Worm (Caenorhabditis elegans) whole organism, young adult: ENCODE data around the gene fbxa-206.

Experiments
- B0019.2 ChIP-seq: fragments of 200-800 bp; sonication (Bioruptor generic); conservative IDR thresholded peaks from 2 replicates; pipeline ENCODE4 v1.3.6; 2022; ENCODE audit warnings: missing genetic modification reagents, missing genetic modification characterization, missing compliant biosample characterization
- B0035.1 ChIP-seq: sonication (generic microtip); optimal IDR thresholded peaks from 2 replicates; lab custom pipeline; 2016; ENCODE audit warnings: missing genetic modification characterization, mild to moderate bottlenecking, missing compliant biosample characterization, missing genotype, missing genetic modification reagents
- B0261.1 ChIP-seq: sonication (generic microtip); optimal IDR thresholded peaks from 2 replicates; lab custom pipeline; 2016; ENCODE audit warnings: mild to moderate bottlenecking, missing genetic modification characterization, moderate library complexity, missing compliant biosample characterization
- F52B5.7 ChIP-seq: sonication (generic microtip); optimal IDR thresholded peaks from 2 replicates; lab custom pipeline; 2016; ENCODE audit warnings: mild to moderate bottlenecking, missing genetic modification characterization, missing compliant biosample characterization
- F57A8.1 ChIP-seq: fragments of 200-800 bp; sonication (Bioruptor generic); optimal IDR thresholded peaks from 2 replicates; lab custom pipeline; 2018; ENCODE audit warnings: mild to moderate bottlenecking, missing genetic modification characterization, moderate library complexity, missing compliant biosample characterization
- F57C9.4 ChIP-seq: sonication (generic microtip); optimal IDR thresholded peaks from 2 replicates; lab custom pipeline; 2017; ENCODE audit warnings: mild to moderate bottlenecking, missing genetic modification characterization, missing compliant biosample characterization
- T26A5.8 ChIP-seq: sonication (generic microtip); optimal IDR thresholded peaks from 2 replicates; lab custom pipeline; 2016; ENCODE audit warnings: missing genetic modification characterization, missing compliant biosample characterization
- Y56A3A.18 ChIP-seq: fragments of 200-800 bp; sonication (Bioruptor generic); IDR thresholded peaks from 2 replicates; pipeline ENCODE4 v1.3.6; 2022; ENCODE audit warnings: missing genetic modification reagents, missing genetic modification characterization, missing compliant biosample characterization
- Y79H2A.3 ChIP-seq: fragments of 200-800 bp; sonication (Bioruptor generic); conservative IDR thresholded peaks from 2 replicates; pipeline ENCODE4 v1.3.6; 2022; ENCODE audit warnings: missing genetic modification reagents, missing genetic modification characterization, missing compliant biosample characterization
- akir-1 ChIP-seq: fragments of 200-800 bp; sonication (Bioruptor generic); optimal IDR thresholded peaks from 2 replicates; lab custom pipeline; 2018; ENCODE audit warnings: mild to moderate bottlenecking, missing genetic modification characterization, moderate library complexity, missing compliant biosample characterization
- aptf-3 ChIP-seq: fragments of 200-800 bp; sonication (Bioruptor generic); IDR thresholded peaks from 2 replicates; pipeline ENCODE4 v1.3.6; 2022; ENCODE audit warnings: missing genetic modification characterization, missing compliant biosample characterization
- atf-7 ChIP-seq: sonication (generic microtip); optimal IDR thresholded peaks from 2 replicates; lab custom pipeline; 2017; ENCODE audit warnings: mild to moderate bottlenecking, missing genetic modification characterization, missing compliant biosample characterization
- athp-1 ChIP-seq: sonication (generic microtip); optimal IDR thresholded peaks from 2 replicates; lab custom pipeline; 2017; ENCODE audit warnings: mild to moderate bottlenecking, missing genetic modification characterization, missing compliant biosample characterization
- attf-3 ChIP-seq: fragments of 200-800 bp; sonication (Bioruptor generic); conservative IDR thresholded peaks from 2 replicates; pipeline ENCODE4 v1.3.6; 2022; ENCODE audit warnings: missing genetic modification reagents, missing genetic modification characterization, missing compliant biosample characterization
- attf-5 ChIP-seq: fragments of 200-800 bp; sonication (Bioruptor generic); optimal IDR thresholded peaks from 2 replicates; lab custom pipeline; 2018; ENCODE audit warnings: mild to moderate bottlenecking, missing genetic modification characterization, missing compliant biosample characterization
- attf-6 ChIP-seq: fragments of 200-800 bp; sonication (Bioruptor generic); IDR thresholded peaks from 2 replicates; pipeline ENCODE4 v1.3.6; 2022; ENCODE audit warnings: missing genetic modification reagents, missing genetic modification characterization, missing compliant biosample characterization
- bed-1 ChIP-seq: fragments of 200-800 bp; sonication (Bioruptor generic); IDR thresholded peaks from 2 replicates; pipeline ENCODE4 v1.3.6; 2022; ENCODE audit warnings: missing genetic modification reagents, missing genetic modification characterization, missing compliant biosample characterization
- cebp-1 ChIP-seq, 2 experiments: fragments of 200-800 bp in 1 of 2; sonication (Bioruptor generic) in 1 of 2; sonication (generic microtip) in 1 of 2; IDR thresholded peaks in 1 of 2; optimal IDR thresholded peaks in 1 of 2; 2 replicates each; pipeline versions ENCODE4 v1.3.6 to Lab custom; 2017 to 2022; ENCODE audit warnings: missing compliant biosample characterization in 2 of 2, missing genetic modification characterization in 2 of 2, mild to moderate bottlenecking in 1 of 2, missing genetic modification reagents in 1 of 2, moderate library complexity in 1 of 2
- ceh-79 ChIP-seq: sonication (generic microtip); optimal IDR thresholded peaks from 2 replicates; lab custom pipeline; 2017; ENCODE audit warnings: mild to moderate bottlenecking, missing genetic modification characterization, missing compliant biosample characterization
- ets-4 ChIP-seq: fragments of 200-800 bp; sonication (Bioruptor generic); optimal IDR thresholded peaks from 2 replicates; lab custom pipeline; 2018; ENCODE audit warnings: mild to moderate bottlenecking, missing genetic modification characterization, missing compliant biosample characterization
- fkh-3 ChIP-seq: sonication (generic microtip); optimal IDR thresholded peaks from 2 replicates; lab custom pipeline; 2016; ENCODE audit warnings: mild to moderate bottlenecking, missing genetic modification characterization, missing compliant biosample characterization
- gei-17 ChIP-seq: fragments of 200-800 bp; sonication (Bioruptor generic); optimal IDR thresholded peaks from 2 replicates; lab custom pipeline; 2018; ENCODE audit warnings: mild to moderate bottlenecking, missing genetic modification characterization, missing compliant biosample characterization
- hrde-1 ChIP-seq: sonication (generic microtip); optimal IDR thresholded peaks from 2 replicates; lab custom pipeline; 2016; ENCODE audit warnings: missing genetic modification characterization, mild to moderate bottlenecking, missing compliant biosample characterization, moderate library complexity, missing genotype, missing genetic modification reagents, borderline replicate concordance
- hsf-1 ChIP-seq: fragments of 200-800 bp; sonication (Bioruptor generic); IDR thresholded peaks from 2 replicates; pipeline ENCODE4 v1.3.6; 2022; ENCODE audit warnings: missing genetic modification reagents, missing genetic modification characterization, missing compliant biosample characterization
- lag-1 ChIP-seq: fragments of 200-800 bp; sonication (Bioruptor generic); IDR thresholded peaks from 2 replicates; pipeline ENCODE4 v1.3.6; 2022; ENCODE audit warnings: missing genetic modification reagents, missing genetic modification characterization, missing compliant biosample characterization
- lin-26 ChIP-seq: fragments of 200-800 bp; sonication (Bioruptor generic); IDR thresholded peaks from 2 replicates; pipeline ENCODE4 v1.3.6; 2022; ENCODE audit warnings: missing genetic modification reagents, missing genetic modification characterization, missing compliant biosample characterization
- lsl-1 ChIP-seq: fragments of 200-800 bp; sonication (Bioruptor generic); optimal IDR thresholded peaks from 2 replicates; lab custom pipeline; 2018; ENCODE audit warnings: mild to moderate bottlenecking, missing genetic modification characterization, moderate library complexity, missing compliant biosample characterization
- lsy-27 ChIP-seq: sonication (generic microtip); optimal IDR thresholded peaks from 2 replicates; lab custom pipeline; 2017; ENCODE audit warnings: missing genetic modification characterization, mild to moderate bottlenecking, missing compliant biosample characterization, antibody characterized with exemption, missing genotype, borderline replicate concordance; ENCODE audit not compliant: insufficient read depth
- madf-10 ChIP-seq: sonication (generic microtip); optimal IDR thresholded peaks from 2 replicates; lab custom pipeline; 2016; ENCODE audit warnings: mild to moderate bottlenecking, missing genetic modification characterization, missing compliant biosample characterization
- madf-6 ChIP-seq: fragments of 200-800 bp; sonication (Bioruptor generic); IDR thresholded peaks from 2 replicates; pipeline ENCODE4 v1.3.6; 2022; ENCODE audit warnings: missing genetic modification reagents, missing genetic modification characterization, missing compliant biosample characterization
- mes-4 ChIP-seq: sonication (generic microtip); optimal IDR thresholded peaks from 2 replicates; lab custom pipeline; 2016; ENCODE audit warnings: missing genotype, missing genetic modification characterization, missing compliant biosample characterization
- nfya-1 ChIP-seq: sonication (generic microtip); optimal IDR thresholded peaks from 2 replicates; lab custom pipeline; 2017; ENCODE audit warnings: antibody characterized with exemption, missing compliant biosample characterization, missing genetic modification characterization, borderline replicate concordance; ENCODE audit not compliant: insufficient read depth
- nfya-2 ChIP-seq: fragments of 200-800 bp; sonication (Bioruptor generic); IDR thresholded peaks from 2 replicates; pipeline ENCODE4 v1.3.6; 2022; ENCODE audit warnings: missing genetic modification reagents, missing genetic modification characterization, missing compliant biosample characterization
- nhr-179 ChIP-seq: sonication (generic microtip); optimal IDR thresholded peaks from 2 replicates; lab custom pipeline; 2016; ENCODE audit warnings: mild to moderate bottlenecking, missing genetic modification characterization, missing compliant biosample characterization
- pbrm-1 ChIP-seq: fragments of 200-800 bp; sonication (Bioruptor generic); IDR thresholded peaks from 2 replicates; pipeline ENCODE4 v1.3.6; 2022; ENCODE audit warnings: missing genetic modification reagents, missing genetic modification characterization, missing compliant biosample characterization
- rec-8 ChIP-seq, 2 experiments: sonication (generic microtip); optimal IDR thresholded peaks; 2 replicates each; lab custom pipeline; 2016; ENCODE audit warnings: mild to moderate bottlenecking in 2 of 2, missing genetic modification characterization in 2 of 2, missing genetic modification reagents in 2 of 2, missing genotype in 2 of 2, missing biosample characterization in 1 of 2, missing compliant biosample characterization in 1 of 2, moderate library complexity in 1 of 2
- repo-1 ChIP-seq: sonication (generic microtip); optimal IDR thresholded peaks from 2 replicates; lab custom pipeline; 2017; ENCODE audit warnings: mild to moderate bottlenecking, missing genetic modification characterization, missing compliant biosample characterization
- snpc-1.3 ChIP-seq: sonication (generic microtip); optimal IDR thresholded peaks from 2 replicates; lab custom pipeline; 2017; ENCODE audit warnings: missing genetic modification characterization, mild to moderate bottlenecking, missing compliant biosample characterization, antibody characterized with exemption, moderate library complexity, missing genotype, missing genetic modification reagents; ENCODE audit not compliant: insufficient read depth
- snpc-3.4 ChIP-seq: sonication (generic microtip); optimal IDR thresholded peaks from 2 replicates; lab custom pipeline; 2017; ENCODE audit warnings: missing genetic modification characterization, mild to moderate bottlenecking, missing compliant biosample characterization, antibody characterized with exemption, moderate library complexity, missing genotype, missing genetic modification reagents
- snpc-4 ChIP-seq, 5 experiments: fragments of 150-350 bp in 1 of 5; sonication (generic microtip) in 4 of 5; optimal IDR thresholded peaks; 2 replicates each; lab custom pipeline; 2014 to 2018; ENCODE audit warnings: missing genetic modification characterization in 5 of 5, missing biosample characterization in 3 of 5, antibody characterized with exemption in 2 of 5, mild to moderate bottlenecking in 2 of 5, missing compliant biosample characterization in 2 of 5, missing genotype in 2 of 5, moderate library complexity in 2 of 5, missing genetic modification reagents in 1 of 5
- unc-62 ChIP-seq: fragments of 150-350 bp; optimal IDR thresholded peaks from 2 replicates; lab custom pipeline; 2014; ENCODE audit warnings: missing biosample characterization, missing genetic modification reagents, missing genetic modification characterization
- ztf-18 ChIP-seq: sonication (generic microtip); optimal IDR thresholded peaks from 2 replicates; lab custom pipeline; 2016; ENCODE audit warnings: missing genotype, mild to moderate bottlenecking, missing genetic modification characterization, missing compliant biosample characterization
- ztf-28 ChIP-seq: fragments of 200-800 bp; sonication (Bioruptor generic); IDR thresholded peaks from 2 replicates; pipeline ENCODE4 v1.3.6; 2022; ENCODE audit warnings: missing genetic modification reagents, missing genetic modification characterization, missing compliant biosample characterization

fbxa-206 gene

ce11 chrV:16918378-16918777, at the start of gene fbxa-206, which contains the start of gene Y102A5C.2:
TSS of gene fbxa-206 (minus strand) at chrV:16918478.
TSS of gene Y102A5C.2 (plus strand) at chrV:16918731.
- TF ChIP-seq lsy-27 (tag; lab: Kevin White, UChicago) (no peak), ceh-79 (tag; lab: Kevin White, UChicago) (no peak), Y56A3A.18 (GFP tag; lab: Robert Waterston, UW) (no peak), unc-62 (no peak), ets-4 (GFP tag; lab: Kevin White, UChicago) (no peak), T26A5.8 (tag; lab: Kevin White, UChicago) (no peak), snpc-1.3 (tag; lab: Kevin White, UChicago) (no peak), rec-8 (tag; optimal IDR thresholded peaks at IDR 0.05; lab: Kevin White, UChicago) (no peak), lsl-1 (GFP tag; lab: Kevin White, UChicago) (peak; percentile 73)

- TF ChIP-seq athp-1 (tag; lab: Kevin White, UChicago) (no peak), F57C9.4 (no peak), nfya-2 (GFP tag; lab: Robert Waterston, UW) (no peak), F57A8.1 (GFP tag; lab: Kevin White, UChicago) (no peak), attf-5 (GFP tag; lab: Kevin White, UChicago) (peak; percentile 67), lin-26 (GFP tag; lab: Robert Waterston, UW) (no peak), B0035.1 (tag; lab: Kevin White, UChicago) (no peak), F52B5.7 (tag; lab: Kevin White, UChicago) (no peak), fkh-3 (tag; lab: Kevin White, UChicago) (no peak), gei-17 (GFP tag; lab: Kevin White, UChicago) (no peak), pbrm-1 (GFP tag; lab: Robert Waterston, UW) (no peak), hrde-1 (tag; lab: Kevin White, UChicago) (no peak), snpc-4 (GFP tag; optimal IDR thresholded peaks at IDR 0.05; lab: Kevin White, UChicago) (no peak), snpc-4 (tag; optimal IDR thresholded peaks at IDR 0.05; lab: Kevin White, UChicago) (peak in 1 of 4 experiments; percentile 27), cebp-1 (GFP tag; IDR thresholded peaks at IDR 0.05; lab: Robert Waterston, UW) (peak; percentile 52; the same call in 1 of the 2 replicates), cebp-1 (tag; optimal IDR thresholded peaks at IDR 0.05; lab: Kevin White, UChicago) (no peak)
Measured at ce11 chrV:16966636-16967035, 48.4 kb upstream of the fbxa-206 start, which contains the start of gene fbxa-90. TSS of gene fbxa-90 (plus strand) at chrV:16966814.

ce11 chrV:16965655-16966054, 47.4 kb upstream of the fbxa-206 start, which contains the start of gene efl-1:
TSS of gene efl-1 (minus strand) at chrV:16965675.
- no peak for TF ChIP-seq F57C9.4
- TF ChIP-seq akir-1: no peak
- TF ChIP-seq aptf-3 (GFP tag; lab: Robert Waterston, UW): no peak
- no peak for TF ChIP-seq lin-26 (GFP tag; lab: Robert Waterston, UW)
- TF ChIP-seq madf-6 (GFP tag; lab: Robert Waterston, UW): peak; percentile 81
- TF ChIP-seq B0261.1 (tag; lab: Kevin White, UChicago): peak; percentile 37
- TF ChIP-seq atf-7: no peak
- peak; percentile 72 for TF ChIP-seq snpc-3.4 (tag; lab: Kevin White, UChicago)
- TF ChIP-seq attf-6 (GFP tag; lab: Robert Waterston, UW): peak; percentile 96
- TF ChIP-seq ztf-28: no peak
- TF ChIP-seq nhr-179 (tag; lab: Kevin White, UChicago): no peak
- no peak for TF ChIP-seq attf-3 (GFP tag; lab: Robert Waterston, UW)
- no peak for TF ChIP-seq bed-1 (GFP tag; lab: Robert Waterston, UW)
- TF ChIP-seq nfya-2 (GFP tag; lab: Robert Waterston, UW): no peak
- TF ChIP-seq repo-1: no peak
- TF ChIP-seq unc-62: no peak
- no peak for TF ChIP-seq B0019.2 (GFP tag; lab: Robert Waterston, UW)
- 0 out of 2 replicates have a peak, but pooled peaks have one; percentile 51 for TF ChIP-seq hsf-1 (GFP tag; lab: Robert Waterston, UW)
- no peak for TF ChIP-seq mes-4 (tag; lab: Kevin White, UChicago)
- no peak for TF ChIP-seq Y79H2A.3 (GFP tag; lab: Robert Waterston, UW)
- TF ChIP-seq ztf-18: no peak
- no peak for TF ChIP-seq lag-1
- peak; percentile 20 for TF ChIP-seq madf-10 (tag; lab: Kevin White, UChicago)
- no peak for TF ChIP-seq nfya-1 (tag; lab: Kevin White, UChicago)
